Fruit fly (Drosophila melanogaster) whole organism, embryonic: ENCODE data around the gene CG4267.
A peak's percentile ranks its signal among the peaks of the same experiment; 100 is the strongest.

Source experiments
- B-H1 ChIP-seq: fragments of 200-800 bp; sonication (Bioruptor generic); IDR thresholded peaks from 3 replicates; pipeline ENCODE4 v1.3.6; 2022; ENCODE audit warnings: missing biosample characterization, missing genetic modification characterization
- CG11723 ChIP-seq: fragments of 200-800 bp; sonication (Bioruptor generic); optimal IDR thresholded peaks from 2 replicates; lab custom pipeline; 2017; ENCODE audit warnings: missing biosample characterization, mild to moderate bottlenecking, missing genetic modification characterization
- CG12299 ChIP-seq: fragments of 200-800 bp; sonication (Bioruptor generic); optimal IDR thresholded peaks from 2 replicates; lab custom pipeline; 2018; ENCODE audit warnings: missing biosample characterization, mild to moderate bottlenecking, missing genetic modification characterization
- CG13287 ChIP-seq: fragments of 200-800 bp; sonication (Bioruptor generic); IDR thresholded peaks from 2 replicates; pipeline ENCODE4 v1.3.6; 2022; ENCODE audit warnings: missing biosample characterization, missing genetic modification characterization; ENCODE audit not compliant: partially characterized antibody
- CG13894 ChIP-seq: fragments of 200-800 bp; sonication (Bioruptor generic); optimal IDR thresholded peaks from 3 replicates; lab custom pipeline; 2018; ENCODE audit warnings: missing biosample characterization, mild to moderate bottlenecking, missing genetic modification characterization, moderate library complexity
- CG14667 ChIP-seq: fragments of 200-800 bp; sonication (Bioruptor generic); IDR thresholded peaks from 2 replicates; pipeline ENCODE4 v1.3.6; 2022; ENCODE audit warnings: missing biosample characterization, missing genetic modification characterization
- CG15269 ChIP-seq: fragments of 200-800 bp; sonication (Bioruptor generic); optimal IDR thresholded peaks from 2 replicates; lab custom pipeline; 2018; ENCODE audit warnings: missing biosample characterization, mild to moderate bottlenecking, missing genetic modification characterization, moderate library complexity
- CG31365 ChIP-seq: fragments of 200-800 bp; sonication (Bioruptor generic); optimal IDR thresholded peaks from 2 replicates; lab custom pipeline; 2018; ENCODE audit warnings: missing biosample characterization, mild to moderate bottlenecking, missing genetic modification characterization
- CG32532 ChIP-seq: fragments of 200-800 bp; sonication (Bioruptor generic); IDR thresholded peaks from 2 replicates; pipeline ENCODE4 v1.3.6; 2022; ENCODE audit warnings: missing biosample characterization, missing genetic modification characterization
- CG3281 ChIP-seq: fragments of 200-800 bp; sonication (Bioruptor generic); optimal IDR thresholded peaks from 3 replicates; lab custom pipeline; 2017; ENCODE audit warnings: missing biosample characterization, mild to moderate bottlenecking, missing genetic modification characterization
- CG33213 ChIP-seq: fragments of 200-800 bp; sonication (Bioruptor generic); optimal IDR thresholded peaks from 3 replicates; lab custom pipeline; 2016; ENCODE audit warnings: missing biosample characterization, missing genetic modification characterization
- CG33557 ChIP-seq: fragments of 200-800 bp; sonication (Bioruptor generic); optimal IDR thresholded peaks from 2 replicates; lab custom pipeline; 2019; ENCODE audit warnings: missing biosample characterization, mild to moderate bottlenecking, missing genetic modification characterization, moderate library complexity
- CG3726 ChIP-seq: fragments of 200-800 bp; sonication (Bioruptor generic); IDR thresholded peaks from 3 replicates; pipeline ENCODE4, ENCODE4 v1.3.6; 2022; ENCODE audit warnings: missing biosample characterization, missing genetic modification characterization
- CG4617 ChIP-seq: fragments of 200-800 bp; sonication (Bioruptor generic); optimal IDR thresholded peaks from 3 replicates; lab custom pipeline; 2016; ENCODE audit warnings: missing biosample characterization, missing genetic modification characterization, borderline replicate concordance
- CG4820 ChIP-seq: fragments of 200-800 bp; sonication (Bioruptor generic); optimal IDR thresholded peaks from 3 replicates; lab custom pipeline; 2016; ENCODE audit warnings: missing biosample characterization, missing genetic modification characterization
- CG5180 ChIP-seq: fragments of 200-800 bp; sonication (Bioruptor generic); optimal IDR thresholded peaks from 3 replicates; lab custom pipeline; 2017; ENCODE audit warnings: missing biosample characterization, missing genetic modification characterization, mild to moderate bottlenecking, moderate library complexity, missing genetic modification reagents
- CG6791 ChIP-seq: fragments of 200-800 bp; sonication (Bioruptor generic); IDR thresholded peaks from 3 replicates; pipeline ENCODE4 v1.3.6; 2022; ENCODE audit warnings: missing biosample characterization, missing genetic modification characterization; ENCODE audit not compliant: partially characterized antibody
- CG8290 ChIP-seq, 3 experiments: fragments of 200-800 bp; sonication (Bioruptor generic); optimal IDR thresholded peaks; 2 replicates each; lab custom pipeline; 2016 to 2019; ENCODE audit warnings: missing biosample characterization in 3 of 3, missing genetic modification characterization in 3 of 3, mild to moderate bottlenecking in 2 of 3, moderate library complexity in 1 of 3
- D ChIP-seq, 2 experiments: fragments of 200-800 bp in 1 of 2; fragments of >200 bp in 1 of 2; sonication (Bioruptor generic) in 1 of 2; optimal IDR thresholded peaks; 2 replicates in 1 of 2; 3 replicates in 1 of 2; lab custom pipeline; 2017; ENCODE audit warnings: mild to moderate bottlenecking in 1 of 2, missing biosample characterization in 1 of 2, missing genetic modification characterization in 1 of 2, missing genetic modification reagents in 1 of 2
- D19A ChIP-seq: fragments of 200-800 bp; optimal IDR thresholded peaks from 3 replicates; lab custom pipeline; 2019; ENCODE audit warnings: missing biosample characterization, mild to moderate bottlenecking, missing genetic modification characterization, moderate library complexity
- Dek ChIP-seq: fragments of 200-800 bp; sonication (Bioruptor generic); optimal IDR thresholded peaks from 3 replicates; lab custom pipeline; 2019; ENCODE audit warnings: missing biosample characterization, mild to moderate bottlenecking, missing genetic modification characterization, moderate library complexity
- Doc3 ChIP-seq: fragments of 200-800 bp; sonication (Bioruptor generic); IDR thresholded peaks from 3 replicates; pipeline ENCODE4 v1.3.6; 2022; ENCODE audit warnings: missing biosample characterization, missing genetic modification characterization; ENCODE audit not compliant: partially characterized antibody
- Drgx ChIP-seq: fragments of 200-800 bp; sonication (Bioruptor generic); IDR thresholded peaks from 2 replicates; pipeline ENCODE4 v1.3.6; 2022; ENCODE audit warnings: missing biosample characterization, missing genetic modification characterization
- GATAe ChIP-seq: fragments of 200-800 bp; sonication (Bioruptor generic); conservative IDR thresholded peaks from 2 replicates; pipeline ENCODE4 v1.3.6; 2022; ENCODE audit warnings: missing biosample characterization, missing genetic modification characterization
- Gug ChIP-seq: fragments of 200-800 bp; sonication (Bioruptor generic); IDR thresholded peaks from 4 replicates; pipeline ENCODE4 v1.3.6; 2022; ENCODE audit warnings: missing biosample characterization, missing genetic modification characterization
- HHEX ChIP-seq: fragments of 200-800 bp; sonication (Bioruptor generic); optimal IDR thresholded peaks from 3 replicates; lab custom pipeline; 2017; ENCODE audit warnings: missing biosample characterization, mild to moderate bottlenecking, missing genetic modification characterization, missing genetic modification reagents
- Hmx ChIP-seq: fragments of 200-800 bp; sonication (Bioruptor generic); optimal IDR thresholded peaks from 2 replicates; lab custom pipeline; 2016; ENCODE audit warnings: missing biosample characterization, missing genetic modification characterization
- Hr3 ChIP-seq: fragments of 200-800 bp; sonication (Bioruptor generic); optimal IDR thresholded peaks from 3 replicates; lab custom pipeline; 2016; ENCODE audit warnings: missing biosample characterization, missing genetic modification characterization
- Hr39 ChIP-seq: fragments of >200 bp; optimal IDR thresholded peaks from 2 replicates; lab custom pipeline; 2017
- PHDP ChIP-seq: fragments of 200-800 bp; sonication (Bioruptor generic); optimal IDR thresholded peaks from 3 replicates; lab custom pipeline; 2018; ENCODE audit warnings: missing biosample characterization, mild to moderate bottlenecking, missing genetic modification characterization, moderate library complexity
- Sox100B ChIP-seq: fragments of 200-800 bp; sonication (Bioruptor generic); optimal IDR thresholded peaks from 3 replicates; lab custom pipeline; 2018; ENCODE audit warnings: missing biosample characterization, mild to moderate bottlenecking, missing genetic modification characterization
- Trl ChIP-seq, 3 experiments: fragments of >200 bp in 2 of 3; fragments of 200-800 bp in 1 of 3; sonication (Bioruptor generic) in 1 of 3; optimal IDR thresholded peaks; 2 replicates in 1 of 3; 3 replicates in 2 of 3; lab custom pipeline; 2016 to 2017; ENCODE audit warnings: missing biosample characterization in 1 of 3, missing genetic modification characterization in 1 of 3
- YL-1 ChIP-seq: fragments of 200-800 bp; sonication (Bioruptor generic); optimal IDR thresholded peaks from 3 replicates; lab custom pipeline; 2017; ENCODE audit warnings: missing biosample characterization, mild to moderate bottlenecking, missing genetic modification characterization
- ap ChIP-seq: fragments of 200-800 bp; sonication (Bioruptor generic); IDR thresholded peaks from 2 replicates; pipeline ENCODE4 v1.3.6; 2022; ENCODE audit warnings: missing biosample characterization, missing genetic modification characterization
- ara ChIP-seq: fragments of 200-800 bp; sonication (Bioruptor generic); IDR thresholded peaks from 2 replicates; pipeline ENCODE4 v1.3.6; 2022; ENCODE audit warnings: missing biosample characterization, missing genetic modification characterization
- bowl ChIP-seq: fragments of 200-800 bp; sonication (Bioruptor generic); IDR thresholded peaks from 2 replicates; pipeline ENCODE4 v1.3.6; 2022; ENCODE audit warnings: missing biosample characterization, missing genetic modification characterization
- dysf ChIP-seq: fragments of 200-800 bp; sonication (Bioruptor generic); IDR thresholded peaks from 3 replicates; pipeline ENCODE4 v1.3.6; 2022; ENCODE audit warnings: missing biosample characterization, missing genetic modification characterization
- eve ChIP-seq, 2 experiments: fragments of >200 bp; optimal IDR thresholded peaks; 2 replicates each; lab custom pipeline; 2017; ENCODE audit warnings: missing biosample characterization in 2 of 2, missing genetic modification characterization in 2 of 2
- gcm ChIP-seq: fragments of 200-800 bp; sonication (Bioruptor generic); optimal IDR thresholded peaks from 2 replicates; lab custom pipeline; 2019; ENCODE audit warnings: missing biosample characterization, mild to moderate bottlenecking, missing genetic modification characterization, moderate library complexity
- gt ChIP-seq: fragments of 200-800 bp; sonication (Bioruptor generic); IDR thresholded peaks from 2 replicates; pipeline ENCODE4 v1.3.6; 2022; ENCODE audit warnings: missing biosample characterization, missing genetic modification characterization
- hb ChIP-seq: fragments of 200-800 bp; sonication (Bioruptor generic); IDR thresholded peaks from 3 replicates; pipeline ENCODE4 v1.3.6; 2022; ENCODE audit warnings: missing biosample characterization, missing genetic modification characterization; ENCODE audit not compliant: partially characterized antibody
- p53 ChIP-seq: fragments of 200-800 bp; sonication (Bioruptor generic); optimal IDR thresholded peaks from 2 replicates; lab custom pipeline; 2016; ENCODE audit warnings: missing biosample characterization, missing genetic modification characterization
- pan ChIP-seq, 4 experiments: fragments of >200 bp in 3 of 4; fragments of 200-800 bp in 1 of 4; sonication (Bioruptor generic) in 1 of 4; optimal IDR thresholded peaks in 3 of 4; IDR thresholded peaks in 1 of 4; 2 replicates each; pipeline versions ENCODE4 v1.3.6 to Lab custom; 2017 to 2022; ENCODE audit warnings: missing biosample characterization in 2 of 4, missing genetic modification characterization in 2 of 4, mixed read lengths in 1 of 4
- pb ChIP-seq: fragments of 200-800 bp; sonication (Bioruptor generic); optimal IDR thresholded peaks from 3 replicates; lab custom pipeline; 2016; ENCODE audit warnings: missing biosample characterization, missing genetic modification characterization
- ssp ChIP-seq: fragments of 200-800 bp; sonication (Bioruptor generic); IDR thresholded peaks from 2 replicates; pipeline ENCODE4 v1.3.6; 2022; ENCODE audit warnings: missing biosample characterization, missing genetic modification characterization
- stwl ChIP-seq: fragments of 200-800 bp; sonication (Bioruptor generic); optimal IDR thresholded peaks from 3 replicates; lab custom pipeline; 2018; ENCODE audit warnings: missing biosample characterization, mild to moderate bottlenecking, missing genetic modification characterization, moderate library complexity
- tna ChIP-seq: fragments of 200-800 bp; sonication (Bioruptor generic); IDR thresholded peaks from 2 replicates; pipeline ENCODE4 v1.3.6; 2022; ENCODE audit warnings: missing biosample characterization, missing genetic modification characterization; ENCODE audit not compliant: partially characterized antibody
- wdn ChIP-seq: fragments of 200-800 bp; sonication (Bioruptor generic); IDR thresholded peaks from 2 replicates; pipeline ENCODE4 v1.3.6; 2022; ENCODE audit warnings: missing biosample characterization, missing genetic modification characterization

The CG4267 gene

dm6 chr2L:2227316-2227715 is 14.9 kb upstream of the CG4267 start (continued):
- peak; percentile 46 for TF ChIP-seq gcm (GFP tag; lab: Kevin White, UChicago)
- TF ChIP-seq CG3726 (GFP tag; lab: Robert Waterston, UW): 0 out of 3 replicates have a peak, but pooled peaks have one; percentile 38
- TF ChIP-seq Gug (GFP tag; lab: Robert Waterston, UW): peak; percentile 42; the same call in 2 of the 4 replicates
- 0 out of 2 replicates have a peak, but pooled peaks have one; percentile 16 for TF ChIP-seq GATAe
- no peak for TF ChIP-seq CG33557 (GFP tag; lab: Kevin White, UChicago)
- no peak for TF ChIP-seq YL-1 (GFP tag; lab: Kevin White, UChicago)
- TF ChIP-seq bowl (GFP tag; lab: Robert Waterston, UW): peak; percentile 55; the same call in 1 of the 2 replicates
- TF ChIP-seq CG31365 (tag; lab: Kevin White, UChicago): no peak
- peak; percentile 84 for TF ChIP-seq Drgx (GFP tag; lab: Robert Waterston, UW)
- no peak for TF ChIP-seq CG13894 (tag; lab: Kevin White, UChicago)
- TF ChIP-seq Sox100B (GFP tag; lab: Kevin White, UChicago): peak; percentile 47
- TF ChIP-seq wdn (GFP tag; lab: Robert Waterston, UW): no peak
- TF ChIP-seq p53 (GFP tag; lab: Kevin White, UChicago): no peak
- TF ChIP-seq hb (GFP tag; lab: Robert Waterston, UW): no peak
- no peak for TF ChIP-seq CG4617 (GFP tag; lab: Kevin White, UChicago)
- no peak for TF ChIP-seq stwl (tag; lab: Kevin White, UChicago)
- TF ChIP-seq ssp: 0 out of 2 replicates have a peak, but pooled peaks have one; percentile 13
- TF ChIP-seq eve (GFP tag; optimal IDR thresholded peaks at IDR 0.05; lab: Kevin White, UChicago): no peak
- TF ChIP-seq CG5180 (GFP tag; lab: Kevin White, UChicago): peak; percentile 41
- TF ChIP-seq D19A (tag; lab: Kevin White, UChicago): peak; percentile 22
- TF ChIP-seq CG15269 (tag; lab: Kevin White, UChicago): peak; percentile 65
- TF ChIP-seq B-H1: peak; percentile 35; the same call in 1 of the 3 replicates
- TF ChIP-seq CG13287 (GFP tag; lab: Robert Waterston, UW): no peak
- TF ChIP-seq ap (GFP tag; lab: Robert Waterston, UW): peak; percentile 54
- TF ChIP-seq CG4820: no peak
- TF ChIP-seq CG3281 (GFP tag; lab: Kevin White, UChicago): peak; percentile 13
- peak; percentile 5 for TF ChIP-seq HHEX (GFP tag; lab: Kevin White, UChicago)
- TF ChIP-seq CG8290 (GFP tag; optimal IDR thresholded peaks at IDR 0.05; lab: Kevin White, UChicago): no peak
- peak in 1 of 2 experiments; percentile 60 for TF ChIP-seq CG8290 (tag; optimal IDR thresholded peaks at IDR 0.05; lab: Kevin White, UChicago)
- TF ChIP-seq CG14667 (GFP tag; lab: Robert Waterston, UW): no peak
- no peak for TF ChIP-seq CG6791 (GFP tag; lab: Robert Waterston, UW)
- peak; percentile 1 for TF ChIP-seq CG11723 (GFP tag; lab: Kevin White, UChicago)
- TF ChIP-seq pan (optimal IDR thresholded peaks at IDR 0.05; lab: Kevin White, UChicago): no peak
- TF ChIP-seq pan (GFP tag; optimal IDR thresholded peaks at IDR 0.05 in 1 of 2, IDR thresholded peaks at IDR 0.05 in 1 of 2): peak in 1 of 2 experiments; percentile 63
- TF ChIP-seq tna (GFP tag; lab: Robert Waterston, UW): no peak
- peak; percentile 29; the same call in 1 of the 2 replicates for TF ChIP-seq CG32532 (GFP tag; lab: Robert Waterston, UW)
- TF ChIP-seq pb: no peak
- peak; percentile 71 for TF ChIP-seq ara (GFP tag; lab: Robert Waterston, UW)
- TF ChIP-seq D (optimal IDR thresholded peaks at IDR 0.05; lab: Kevin White, UChicago): no peak
- peak; percentile 0 for TF ChIP-seq D (GFP tag; optimal IDR thresholded peaks at IDR 0.05; lab: Kevin White, UChicago)
- peak; percentile 16 for TF ChIP-seq Hr3
- TF ChIP-seq CG12299 (tag; lab: Kevin White, UChicago): no peak
- TF ChIP-seq dysf: peak; percentile 69
- TF ChIP-seq Trl (optimal IDR thresholded peaks at IDR 0.05; lab: Kevin White, UChicago): peak; percentile 43 to 50
- TF ChIP-seq Trl (GFP tag; optimal IDR thresholded peaks at IDR 0.05; lab: Kevin White, UChicago): no peak
- no peak for TF ChIP-seq gt (GFP tag; lab: Robert Waterston, UW)
- TF ChIP-seq Doc3: no peak
- no peak for TF ChIP-seq Hmx (GFP tag; lab: Kevin White, UChicago)
- no peak for TF ChIP-seq CG33213 (GFP tag; lab: Kevin White, UChicago)
- peak; percentile 51 for TF ChIP-seq PHDP
- no peak for TF ChIP-seq Hr39 (lab: Kevin White, UChicago)
- TF ChIP-seq Dek (tag; lab: Kevin White, UChicago): no peak
